Worm (Caenorhabditis elegans): ENCODE data around the gene abt-1.

abt-1 gene

DNA sequence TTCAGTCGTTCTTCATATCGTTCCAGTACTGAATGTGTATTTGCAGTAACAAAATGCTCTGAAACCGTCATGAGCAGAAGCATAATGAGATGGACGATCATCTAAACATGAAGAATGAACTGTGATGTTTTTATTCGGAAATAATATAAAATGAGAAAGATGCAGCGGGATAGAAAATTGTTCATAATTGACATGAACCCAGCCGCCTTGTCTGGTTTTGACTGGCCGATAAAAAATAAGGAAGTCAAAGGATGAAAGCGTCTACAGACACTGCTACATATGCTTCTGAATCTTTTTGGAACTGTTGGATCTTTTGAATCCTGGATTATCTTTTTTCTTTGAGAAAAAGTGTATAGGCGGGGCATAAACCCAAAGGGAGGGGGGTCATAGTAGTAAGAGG is 44.8 kb upstream of the abt-1 start, which contains the start of gene F01G10.9:
TSS of gene F01G10.9 (minus strand) at position 101 of the 400 bp plus-strand sequence.
- TF ChIP-seq daf-8 (GFP tag; IDR thresholded peaks at IDR 0.05) (no peak), F37D6.2 (tag; optimal IDR thresholded peaks at IDR 0.05) (no peak), mes-2 (tag; optimal IDR thresholded peaks at IDR 0.05; ENCODE audit: poor library complexity, severe bottlenecking) (no peak), R02D3.7 (tag; optimal IDR thresholded peaks at IDR 0.05) (no peak), ceh-20 (GFP tag; IDR thresholded peaks at IDR 0.05) (no peak), attf-4 (tag; optimal IDR thresholded peaks at IDR 0.05) (no peak), lir-3 (tag; optimal IDR thresholded peaks at IDR 0.05) (no peak), saeg-2 (GFP tag; IDR thresholded peaks at IDR 0.05) (no peak), mxl-2 (GFP tag; conservative IDR thresholded peaks at IDR 0.05) (no peak), dmd-9 (GFP tag; IDR thresholded peaks at IDR 0.05) (no peak), arid-1 (GFP tag; conservative IDR thresholded peaks at IDR 0.05) (no peak), dmd-6 (GFP tag; IDR thresholded peaks at IDR 0.05) (no peak), set-16 (GFP tag; IDR thresholded peaks at IDR 0.05) (no peak), nhr-102 (tag; optimal IDR thresholded peaks at IDR 0.05) (no peak)

DNA sequence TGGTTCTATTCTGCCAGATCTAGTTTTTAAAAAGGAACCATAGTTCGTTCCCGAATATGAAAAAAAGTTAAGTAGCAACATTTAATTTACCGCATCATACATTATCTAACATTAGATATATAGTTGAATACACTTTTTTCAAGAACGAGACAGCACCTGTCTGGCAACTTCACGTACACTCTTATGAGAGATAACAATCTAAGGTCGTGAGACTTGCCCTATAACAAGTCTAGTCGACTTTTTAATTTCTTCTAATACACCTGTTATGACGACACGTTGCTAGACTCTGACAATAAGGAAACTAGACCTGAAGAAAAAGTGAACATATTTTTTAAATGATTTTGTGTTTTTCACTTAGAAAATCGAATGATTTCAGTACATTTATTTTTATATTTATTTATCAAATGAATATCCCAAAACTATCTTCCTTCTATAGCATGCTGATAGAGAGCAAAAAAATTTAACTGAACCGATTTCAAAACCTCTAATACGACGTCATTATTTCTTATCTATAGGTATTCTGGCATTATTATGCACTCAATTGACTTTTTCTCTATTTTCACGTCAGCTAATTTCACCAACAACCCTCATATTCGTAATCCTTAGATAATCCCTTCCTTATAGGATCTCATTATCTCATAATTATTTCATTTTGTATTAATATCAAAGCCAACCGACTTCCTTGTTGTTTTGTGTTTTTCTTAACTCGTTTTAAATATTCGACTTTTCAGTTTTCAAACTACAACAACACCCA is 38.4 kb upstream of the abt-1 start:
- TF ChIP-seq ctbp-1 (GFP tag; IDR thresholded peaks at IDR 0.05) (no peak), T26A8.4 (GFP tag; IDR thresholded peaks at IDR 0.05) (0 out of 2 replicates have a peak, but pooled peaks have one; percentile 17), lin-29 (GFP tag; IDR thresholded peaks at IDR 0.05) (no peak), dpl-1 (GFP tag; optimal IDR thresholded peaks at IDR 0.05) (no peak), attf-4 (tag; optimal IDR thresholded peaks at IDR 0.05) (no peak), unc-62 (GFP tag; optimal IDR thresholded peaks at IDR 0.05 in 1 of 2) (peak in 1 of 2 experiments; percentile 43), unc-62 (tag; optimal IDR thresholded peaks at IDR 0.05) (no peak), egl-27 (tag; optimal IDR thresholded peaks at IDR 0.05) (no peak), pqm-1 (tag; optimal IDR thresholded peaks at IDR 0.05) (peak; percentile 9), dve-1 (tag; optimal IDR thresholded peaks at IDR 0.05; ENCODE audit: insufficient read depth) (peak; percentile 39), lin-13 (GFP tag; optimal IDR thresholded peaks at IDR 0.05) (no peak), dmd-6 (GFP tag; IDR thresholded peaks at IDR 0.05) (peak; percentile 45), hlh-11 (tag; optimal IDR thresholded peaks at IDR 0.05) (no peak), mdl-1 (tag; optimal IDR thresholded peaks at IDR 0.05) (no peak), daf-16 (GFP tag; optimal IDR thresholded peaks at IDR 0.05) (no peak), daf-16 (tag; optimal IDR thresholded peaks at IDR 0.05) (peak; percentile 23)

DNA sequence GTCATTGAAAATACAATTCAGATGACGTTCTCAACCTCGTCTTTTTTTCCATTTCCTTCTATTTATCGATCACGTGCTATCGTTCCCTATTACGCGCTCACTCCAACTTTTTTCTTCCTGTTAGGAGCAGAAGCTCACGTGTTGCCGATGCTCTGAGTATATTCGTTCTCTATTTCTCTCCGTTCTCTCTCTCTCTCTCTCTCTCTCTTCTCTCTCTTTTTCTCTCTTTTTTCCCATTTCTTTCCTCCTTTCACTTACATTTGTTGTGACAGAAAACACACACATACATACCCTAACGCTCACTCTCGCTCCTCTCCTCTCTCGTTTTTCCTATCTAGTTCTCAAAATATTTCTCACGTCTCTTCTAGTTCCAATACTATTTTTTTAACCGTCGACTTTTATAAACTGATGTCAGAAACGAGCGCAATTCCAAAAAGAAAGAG is 37.7 kb upstream of the abt-1 start:
- TF ChIP-seq ceh-20 (GFP tag; IDR thresholded peaks at IDR 0.05) (peak; percentile 93), hif-1 (tag; optimal IDR thresholded peaks at IDR 0.05) (peak; percentile 33 to 83), ceh-62 (tag; optimal IDR thresholded peaks at IDR 0.05) (no peak), lin-38 (GFP tag; IDR thresholded peaks at IDR 0.05) (peak; percentile 56), mxl-2 (GFP tag; conservative IDR thresholded peaks at IDR 0.05) (peak; percentile 72), hlh-11 (tag; optimal IDR thresholded peaks at IDR 0.05) (peak; percentile 96), rbr-2 (tag; optimal IDR thresholded peaks at IDR 0.05) (peak; percentile 91), jun-1 (tag; optimal IDR thresholded peaks at IDR 0.05) (peak; percentile 80), saeg-2 (GFP tag; IDR thresholded peaks at IDR 0.05) (0 out of 2 replicates have a peak, but pooled peaks have one; percentile 56), Y75B8A.6 (GFP tag; IDR thresholded peaks at IDR 0.05) (0 out of 2 replicates have a peak, but pooled peaks have one; percentile 26), dve-1 (tag; optimal IDR thresholded peaks at IDR 0.05; ENCODE audit: insufficient read depth) (peak; percentile 95), nhr-6 (tag; optimal IDR thresholded peaks at IDR 0.05) (peak; percentile 67), mes-2 (tag; optimal IDR thresholded peaks at IDR 0.05; ENCODE audit: poor library complexity, severe bottlenecking) (peak; percentile 70), zfp-3 (GFP tag; conservative IDR thresholded peaks at IDR 0.05) (0 out of 2 replicates have a peak, but pooled peaks have one; percentile 50), pha-4 (GFP tag; IDR thresholded peaks at IDR 0.05) (peak; percentile 88), pha-4 (tag; optimal IDR thresholded peaks at IDR 0.05) (peak; percentile 66), hmg-1.1 (GFP tag; IDR thresholded peaks at IDR 0.05) (peak; percentile 91), Y105C5A.15 (GFP tag; IDR thresholded peaks at IDR 0.05) (0 out of 2 replicates have a peak, but pooled peaks have one; percentile 12), arid-1 (GFP tag; conservative IDR thresholded peaks at IDR 0.05) (no peak), R02D3.7 (tag; optimal IDR thresholded peaks at IDR 0.05) (no peak), nhr-11 (tag; optimal IDR thresholded peaks at IDR 0.05) (peak; percentile 96), lin-1 (GFP tag; IDR thresholded peaks at IDR 0.05) (peak; percentile 79), ztf-7 (tag; optimal IDR thresholded peaks at IDR 0.05) (no peak), unc-130 (GFP tag; optimal IDR thresholded peaks at IDR 0.05) (no peak), ceh-82 (tag; optimal IDR thresholded peaks at IDR 0.05) (no peak), php-3 (GFP tag; IDR thresholded peaks at IDR 0.05) (peak; percentile 45; the same call in 1 of the 2 replicates)
